Fruit fly (Drosophila melanogaster): ENCODE results near the gene tna.
A peak's percentile ranks its signal among the peaks of the same experiment; 100 is the strongest.

Gene tna

dm6 chr3L:10858569-10858968, 23.2 kb downstream of the tna start (continued):
- TF ChIP-seq CG2116 (GFP tag; optimal IDR thresholded peaks at IDR 0.05), result peak; percentile 15
- no peak for TF ChIP-seq CG13287 (GFP tag; IDR thresholded peaks at IDR 0.05; ENCODE audit: partially characterized antibody)
- peak; percentile 5 for TF ChIP-seq Blimp-1 (GFP tag; optimal IDR thresholded peaks at IDR 0.05)
- TF ChIP-seq gcm2 (GFP tag; optimal IDR thresholded peaks at IDR 0.05), result no peak
- peak; percentile 84 for TF ChIP-seq CG15479 (GFP tag; optimal IDR thresholded peaks at IDR 0.05)
- no peak for TF ChIP-seq Sin3A (optimal IDR thresholded peaks at IDR 0.05)
- no peak for TF ChIP-seq CG16813 (GFP tag; IDR thresholded peaks at IDR 0.05; ENCODE audit: partially characterized antibody)
- no peak for TF ChIP-seq ERR (GFP tag; optimal IDR thresholded peaks at IDR 0.05)
- no peak for TF ChIP-seq CG10565 (GFP tag; optimal IDR thresholded peaks at IDR 0.05)
- TF ChIP-seq CG9215 (GFP tag; IDR thresholded peaks at IDR 0.05), result no peak
- TF ChIP-seq CG8359 (GFP tag; optimal IDR thresholded peaks at IDR 0.05; ENCODE audit: borderline replicate concordance), result no peak
- no peak for TF ChIP-seq Ravus (GFP tag; IDR thresholded peaks at IDR 0.05)
- no peak for TF ChIP-seq kah (GFP tag; optimal IDR thresholded peaks at IDR 0.05)
- TF ChIP-seq H2.0 (GFP tag; IDR thresholded peaks at IDR 0.05), result no peak
- no peak for TF ChIP-seq CG18476 (GFP tag; optimal IDR thresholded peaks at IDR 0.05)
- TF ChIP-seq sc (optimal IDR thresholded peaks at IDR 0.05), result no peak
- TF ChIP-seq sc (GFP tag; optimal IDR thresholded peaks at IDR 0.05), result no peak
- no peak for TF ChIP-seq run (tag; optimal IDR thresholded peaks at IDR 0.05)
- TF ChIP-seq chinmo (GFP tag; IDR thresholded peaks at IDR 0.05; ENCODE audit: partially characterized antibody), result no peak
- peak; percentile 15 for TF ChIP-seq CG8924 (tag; optimal IDR thresholded peaks at IDR 0.05)
- no peak for TF ChIP-seq jing (GFP tag; optimal IDR thresholded peaks at IDR 0.05)
- no peak for TF ChIP-seq Eip74EF (GFP tag; optimal IDR thresholded peaks at IDR 0.05)
- no peak for TF ChIP-seq scrt (GFP tag; optimal IDR thresholded peaks at IDR 0.05)
- no peak for TF ChIP-seq slbo (GFP tag; IDR thresholded peaks at IDR 0.05)
- no peak for TF ChIP-seq pum (GFP tag; optimal IDR thresholded peaks at IDR 0.05)
- peak; percentile 24 for TF ChIP-seq sqz (GFP tag; optimal IDR thresholded peaks at IDR 0.05)
- TF ChIP-seq Stat92E (GFP tag; optimal IDR thresholded peaks at IDR 0.05), result no peak
- no peak for TF ChIP-seq Hmx (GFP tag; optimal IDR thresholded peaks at IDR 0.05)
- TF ChIP-seq Meics (GFP tag; optimal IDR thresholded peaks at IDR 0.05), result no peak
- TF ChIP-seq CG14441 (GFP tag; IDR thresholded peaks at IDR 0.05), result no peak
- no peak for TF ChIP-seq CG32532 (GFP tag; IDR thresholded peaks at IDR 0.05)
- TF ChIP-seq CG12299 (tag; optimal IDR thresholded peaks at IDR 0.05), result peak; percentile 15

- TF ChIP-seq CG10543 (GFP tag; optimal IDR thresholded peaks at IDR 0.05) (peak; percentile 6), CG10147 (GFP tag; optimal IDR thresholded peaks at IDR 0.05) (peak; percentile 21), CG14441 (GFP tag; IDR thresholded peaks at IDR 0.05) (peak; percentile 21; the same call in 1 of the 2 replicates), CG31441 (GFP tag; IDR thresholded peaks at IDR 0.05) (0 out of 2 replicates have a peak, but pooled peaks have one; percentile 19), ATbp (GFP tag; optimal IDR thresholded peaks at IDR 0.05) (no peak), zf30C (GFP tag; optimal IDR thresholded peaks at IDR 0.05) (peak; percentile 0), CG3065 (GFP tag; optimal IDR thresholded peaks at IDR 0.05) (peak; percentile 97), chinmo (GFP tag; IDR thresholded peaks at IDR 0.05; ENCODE audit: partially characterized antibody) (peak; percentile 70; the same call in 1 of the 4 replicates), CG12104 (GFP tag; optimal IDR thresholded peaks at IDR 0.05) (no peak), CG8924 (tag; optimal IDR thresholded peaks at IDR 0.05) (peak; percentile 23), hkb (optimal IDR thresholded peaks at IDR 0.05) (no peak), hkb (GFP tag; IDR thresholded peaks at IDR 0.05) (0 out of 2 replicates have a peak, but pooled peaks have one; percentile 7), mirr (GFP tag; optimal IDR thresholded peaks at IDR 0.05) (peak; percentile 40), Xrp1 (GFP tag; IDR thresholded peaks at IDR 0.05) (0 out of 2 replicates have a peak, but pooled peaks have one; percentile 31), CG14860 (GFP tag; IDR thresholded peaks at IDR 0.05; ENCODE audit: partially characterized antibody) (no peak), CG14667 (GFP tag; IDR thresholded peaks at IDR 0.05) (no peak), tio (GFP tag; optimal IDR thresholded peaks at IDR 0.05) (no peak), ERR (GFP tag; optimal IDR thresholded peaks at IDR 0.05) (peak; percentile 28), pb (GFP tag; optimal IDR thresholded peaks at IDR 0.05) (no peak), CG17359 (tag; optimal IDR thresholded peaks at IDR 0.05) (no peak), fd102C (GFP tag; optimal IDR thresholded peaks at IDR 0.05) (no peak), danr (GFP tag; IDR thresholded peaks at IDR 0.05) (no peak)
Measured at dm6 chr3L:10860042-10860643, 24.8 kb downstream of the tna start.

Data from whole organism, embryonic.